Worm (Caenorhabditis elegans): Measurements from ENCODE around the gene nhr-76.

ce11 chrIV:682726-683340 is 55.5 kb downstream of the nhr-76 start:
- peak; percentile 68 for TF ChIP-seq nhr-232 (tag; optimal IDR thresholded peaks at IDR 0.05)
- no peak for TF ChIP-seq ceh-9 (tag; optimal IDR thresholded peaks at IDR 0.05)
- peak; percentile 7 for TF ChIP-seq ets-4 (tag; optimal IDR thresholded peaks at IDR 0.05)
